Worm (Caenorhabditis elegans): ENCODE data around the gene T28C12.2.
A peak's percentile ranks its signal among the peaks of the same experiment; 100 is the strongest.

T28C12.2 gene

ce11 chrV:6336108-6336507, 7.1 kb downstream of the T28C12.2 start, which contains the start of gene T28C12.6:
T28C12.6 (minus strand) TSS chrV:6336119.
- TF ChIP-seq mbf-1 (tag; optimal IDR thresholded peaks at IDR 0.05) (no peak), egl-27 (tag; optimal IDR thresholded peaks at IDR 0.05) (no peak), peb-1 (tag; optimal IDR thresholded peaks at IDR 0.05) (no peak), ama-1 (optimal IDR thresholded peaks at IDR 0.05) (no peak), F13H6.1 (tag; optimal IDR thresholded peaks at IDR 0.05) (no peak), sma-3 (GFP tag; optimal IDR thresholded peaks at IDR 0.05) (no peak), lin-39 (tag; optimal IDR thresholded peaks at IDR 0.05) (no peak), nhr-129 (tag; optimal IDR thresholded peaks at IDR 0.05) (no peak)

DNA sequence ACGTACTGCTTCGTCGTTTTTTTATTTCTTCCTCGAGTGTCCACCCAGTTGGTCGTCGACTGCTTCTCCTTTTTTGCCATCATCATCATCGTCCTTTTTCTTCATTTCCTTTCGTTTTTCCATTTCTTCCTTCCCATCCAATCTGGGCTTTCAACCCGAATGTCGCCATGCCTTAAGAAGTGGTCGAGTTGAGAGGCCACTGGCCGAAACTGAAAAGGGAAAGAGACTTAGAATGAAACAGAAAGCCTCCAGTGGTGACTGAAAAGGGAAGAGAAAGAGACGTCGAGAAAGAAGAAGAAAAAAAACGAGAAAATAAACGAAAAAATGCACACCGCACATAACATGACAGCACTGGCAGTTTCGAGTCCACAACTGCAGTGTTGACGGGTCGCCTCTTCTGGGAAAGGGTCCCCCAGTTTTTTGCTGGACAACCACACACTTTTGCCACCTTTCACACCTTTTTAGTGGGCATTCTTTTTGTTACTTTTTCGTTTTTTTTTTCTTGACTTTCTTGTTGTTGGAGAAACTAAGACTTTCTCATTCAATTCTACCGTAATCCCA, 12.2 kb downstream of the T28C12.2 start:
- TF ChIP-seq alr-1 (tag; optimal IDR thresholded peaks at IDR 0.05): no peak
- no peak for TF ChIP-seq nhr-77 (tag; optimal IDR thresholded peaks at IDR 0.05)
- no peak for TF ChIP-seq lin-13 (GFP tag; optimal IDR thresholded peaks at IDR 0.05)
- no peak for TF ChIP-seq ZK546.5 (tag; optimal IDR thresholded peaks at IDR 0.05)
- no peak for TF ChIP-seq elt-1 (tag; optimal IDR thresholded peaks at IDR 0.05)
- no peak for TF ChIP-seq nhr-11 (tag; optimal IDR thresholded peaks at IDR 0.05)
- TF ChIP-seq sma-9 (GFP tag; optimal IDR thresholded peaks at IDR 0.05): no peak
- TF ChIP-seq sma-9 (tag; optimal IDR thresholded peaks at IDR 0.05): no peak
- TF ChIP-seq lin-39 (tag; optimal IDR thresholded peaks at IDR 0.05): no peak
- TF ChIP-seq crh-2 (tag; optimal IDR thresholded peaks at IDR 0.05): peak; percentile 11
- TF ChIP-seq unc-55 (GFP tag; optimal IDR thresholded peaks at IDR 0.05): peak; percentile 66
- peak; percentile 59 for TF ChIP-seq nhr-129 (tag; optimal IDR thresholded peaks at IDR 0.05)
- no peak for TF ChIP-seq nhr-21 (tag; optimal IDR thresholded peaks at IDR 0.05)
- no peak for TF ChIP-seq blmp-1 (tag; optimal IDR thresholded peaks at IDR 0.05; ENCODE audit: insufficient read depth)
- no peak for TF ChIP-seq mbf-1 (tag; optimal IDR thresholded peaks at IDR 0.05)
- TF ChIP-seq ztf-11 (tag; optimal IDR thresholded peaks at IDR 0.05): no peak
- no peak for TF ChIP-seq nhr-10 (tag; optimal IDR thresholded peaks at IDR 0.05)
- TF ChIP-seq dmd-4 (tag; optimal IDR thresholded peaks at IDR 0.05): no peak
- no peak for TF ChIP-seq lin-11 (tag; optimal IDR thresholded peaks at IDR 0.05)
- no peak for TF ChIP-seq sma-3 (GFP tag; optimal IDR thresholded peaks at IDR 0.05)
- TF ChIP-seq nhr-12 (tag; optimal IDR thresholded peaks at IDR 0.05): no peak
- peak in 1 of 2 experiments; percentile 34 for TF ChIP-seq mdl-1 (tag; optimal IDR thresholded peaks at IDR 0.05)
- TF ChIP-seq ceh-16 (tag; optimal IDR thresholded peaks at IDR 0.05): no peak
- no peak for TF ChIP-seq ztf-4 (tag; optimal IDR thresholded peaks at IDR 0.05)
- TF ChIP-seq C34F6.9 (tag; optimal IDR thresholded peaks at IDR 0.05): peak; percentile 57
- no peak for TF ChIP-seq skn-1 (tag; optimal IDR thresholded peaks at IDR 0.05)
- TF ChIP-seq zag-1 (tag; optimal IDR thresholded peaks at IDR 0.05): peak; percentile 65
- peak; percentile 10 for TF ChIP-seq Y55F3AM.14 (GFP tag; optimal IDR thresholded peaks at IDR 0.05)
- peak; percentile 26 for TF ChIP-seq F13H6.1 (tag; optimal IDR thresholded peaks at IDR 0.05)
- TF ChIP-seq sem-4 (tag; optimal IDR thresholded peaks at IDR 0.05): no peak

ce11 chrV:6342502-6342901, 13.5 kb downstream of the T28C12.2 start:
- no peak for TF ChIP-seq unc-55 (GFP tag; optimal IDR thresholded peaks at IDR 0.05)
- TF ChIP-seq mab-5 (tag; optimal IDR thresholded peaks at IDR 0.05): no peak
- TF ChIP-seq lsy-2 (tag; optimal IDR thresholded peaks at IDR 0.05): peak in 1 of 2 experiments; percentile 22
- TF ChIP-seq skn-1 (tag; optimal IDR thresholded peaks at IDR 0.05): no peak
- TF ChIP-seq ama-1 (optimal IDR thresholded peaks at IDR 0.05): no peak
- peak; percentile 55 for TF ChIP-seq sma-9 (GFP tag; optimal IDR thresholded peaks at IDR 0.05)
- no peak for TF ChIP-seq sma-9 (tag; optimal IDR thresholded peaks at IDR 0.05)
- TF ChIP-seq lin-39 (tag; optimal IDR thresholded peaks at IDR 0.05): no peak
- no peak for TF ChIP-seq nhr-23 (tag; optimal IDR thresholded peaks at IDR 0.05)
- no peak for TF ChIP-seq unc-39 (tag; optimal IDR thresholded peaks at IDR 0.05)
- TF ChIP-seq Y55F3AM.14 (GFP tag; optimal IDR thresholded peaks at IDR 0.05): no peak
- TF ChIP-seq elt-3 (tag; optimal IDR thresholded peaks at IDR 0.05): no peak
- TF ChIP-seq mbf-1 (tag; optimal IDR thresholded peaks at IDR 0.05): no peak
- TF ChIP-seq C34F6.9 (tag; optimal IDR thresholded peaks at IDR 0.05): peak; percentile 8
- TF ChIP-seq F13H6.1 (tag; optimal IDR thresholded peaks at IDR 0.05): peak; percentile 94
- peak; percentile 67 for TF ChIP-seq nhr-129 (tag; optimal IDR thresholded peaks at IDR 0.05)
- TF ChIP-seq ztf-11 (tag; optimal IDR thresholded peaks at IDR 0.05): no peak

Data from whole organism, L2 larva.